Worm (Caenorhabditis elegans) whole organism, early embryonic: ENCODE measurements around the gene ZC21.8.

Source experiments
- B0310.2 ChIP-seq: sonication (generic microtip); optimal IDR thresholded peaks from 2 replicates; lab custom pipeline; 2016; ENCODE audit warnings: mild to moderate bottlenecking, missing genetic modification characterization, missing compliant biosample characterization
- ama-1 ChIP-seq: fragments of 150-350 bp; optimal IDR thresholded peaks from 2 replicates; lab custom pipeline; 2014
- flt-1 ChIP-seq: fragments of 200-800 bp; sonication (Bioruptor generic); IDR thresholded peaks from 2 replicates; pipeline ENCODE4 v1.3.6; 2022; ENCODE audit warnings: missing genetic modification characterization, missing compliant biosample characterization
- hnd-1 ChIP-seq: sonication (generic microtip); optimal IDR thresholded peaks from 2 replicates; lab custom pipeline; 2016; ENCODE audit warnings: missing genetic modification characterization, missing compliant biosample characterization
- scrt-1 ChIP-seq: fragments of 200-800 bp; sonication (Bioruptor generic); IDR thresholded peaks from 2 replicates; pipeline ENCODE4 v1.3.6; 2022; ENCODE audit warnings: missing genetic modification characterization, missing compliant biosample characterization
- tbx-11 ChIP-seq: fragments of 200-800 bp; sonication (Bioruptor generic); IDR thresholded peaks from 2 replicates; pipeline ENCODE4 v1.3.6; 2022; ENCODE audit warnings: missing genetic modification characterization, missing compliant biosample characterization
- tra-4 ChIP-seq: sonication (generic microtip); optimal IDR thresholded peaks from 2 replicates; lab custom pipeline; 2017; ENCODE audit warnings: missing genetic modification characterization, missing compliant biosample characterization

ce11 chrIII:8533900-8534299 is 14.1 kb upstream of the ZC21.8 start:
- no peak for TF ChIP-seq tbx-11 (GFP tag; lab: Robert Waterston, UW)
- no peak for TF ChIP-seq hnd-1
- TF ChIP-seq scrt-1 (GFP tag; lab: Robert Waterston, UW) = no peak
- no peak for TF ChIP-seq ama-1 (lab: Kevin White, UChicago)
- TF ChIP-seq tra-4 (tag; lab: Kevin White, UChicago) = no peak
- TF ChIP-seq flt-1 (GFP tag; lab: Robert Waterston, UW) = no peak
- TF ChIP-seq B0310.2 (tag; lab: Kevin White, UChicago) = no peak
